Worm (Caenorhabditis elegans): Measurements from ENCODE around the gene cdk-11.2.

The cdk-11.2 gene

ce11 chrX:10435492-10435939 is 16.0 kb upstream of the cdk-11.2 start:
- TF ChIP-seq fos-1 (tag; optimal IDR thresholded peaks at IDR 0.05) (no peak), mdl-1 (tag; optimal IDR thresholded peaks at IDR 0.05) (peak; percentile 58), hmg-11 (tag; optimal IDR thresholded peaks at IDR 0.05) (peak; percentile 81), nhr-28 (tag; optimal IDR thresholded peaks at IDR 0.05) (no peak), nhr-25 (tag; optimal IDR thresholded peaks at IDR 0.05) (no peak), nhr-237 (tag; optimal IDR thresholded peaks at IDR 0.05) (no peak), elt-2 (tag; optimal IDR thresholded peaks at IDR 0.05) (no peak), nhr-76 (tag; optimal IDR thresholded peaks at IDR 0.05) (no peak), nhr-77 (tag; optimal IDR thresholded peaks at IDR 0.05) (no peak), jun-1 (tag; optimal IDR thresholded peaks at IDR 0.05) (no peak), fkh-2 (tag; optimal IDR thresholded peaks at IDR 0.05) (no peak), fkh-10 (GFP tag; optimal IDR thresholded peaks at IDR 0.05) (peak; percentile 97), ztf-11 (tag; optimal IDR thresholded peaks at IDR 0.05) (no peak), ceh-28 (tag; optimal IDR thresholded peaks at IDR 0.05) (peak; percentile 63), unc-39 (tag; optimal IDR thresholded peaks at IDR 0.05) (no peak), ceh-82 (tag; optimal IDR thresholded peaks at IDR 0.05) (peak; percentile 56), ama-1 (optimal IDR thresholded peaks at IDR 0.05) (no peak), lsy-12 (tag; optimal IDR thresholded peaks at IDR 0.05) (no peak), mml-1 (tag; optimal IDR thresholded peaks at IDR 0.05) (no peak), aly-2 (tag; optimal IDR thresholded peaks at IDR 0.05) (no peak), tbx-2 (tag; optimal IDR thresholded peaks at IDR 0.05) (peak; percentile 82), zag-1 (tag; optimal IDR thresholded peaks at IDR 0.05) (peak; percentile 79), nhr-12 (tag; optimal IDR thresholded peaks at IDR 0.05) (no peak), unc-62 (GFP tag; optimal IDR thresholded peaks at IDR 0.05) (peak; percentile 23), nhr-23 (tag; optimal IDR thresholded peaks at IDR 0.05) (no peak), ztf-4 (tag; optimal IDR thresholded peaks at IDR 0.05) (no peak), nhr-43 (tag; optimal IDR thresholded peaks at IDR 0.05; ENCODE audit: poor library complexity, severe bottlenecking) (no peak), daf-12 (tag; optimal IDR thresholded peaks at IDR 0.05) (no peak), lin-39 (tag; optimal IDR thresholded peaks at IDR 0.05) (peak; percentile 94), ZK546.5 (tag; optimal IDR thresholded peaks at IDR 0.05) (no peak), elt-1 (tag; optimal IDR thresholded peaks at IDR 0.05) (no peak), pha-4 (tag; optimal IDR thresholded peaks at IDR 0.05) (peak; percentile 26), ceh-16 (tag; optimal IDR thresholded peaks at IDR 0.05) (no peak), R02D3.7 (tag; optimal IDR thresholded peaks at IDR 0.05) (peak; percentile 4), nfya-1 (tag; optimal IDR thresholded peaks at IDR 0.05; ENCODE audit: insufficient read depth) (peak; percentile 86), nhr-67 (tag; optimal IDR thresholded peaks at IDR 0.05) (no peak), eor-1 (tag; optimal IDR thresholded peaks at IDR 0.05) (no peak), sea-2 (GFP tag; optimal IDR thresholded peaks at IDR 0.05) (no peak), pqm-1 (tag; optimal IDR thresholded peaks at IDR 0.05) (no peak), ceh-9 (tag; optimal IDR thresholded peaks at IDR 0.05) (no peak), egl-5 (tag; optimal IDR thresholded peaks at IDR 0.05) (peak; percentile 72), elt-3 (tag; optimal IDR thresholded peaks at IDR 0.05) (no peak), lin-15B (tag; optimal IDR thresholded peaks at IDR 0.05) (peak; percentile 40), egl-27 (tag; optimal IDR thresholded peaks at IDR 0.05) (no peak), snpc-4 (tag; optimal IDR thresholded peaks at IDR 0.05) (peak; percentile 30), skn-1 (tag; optimal IDR thresholded peaks at IDR 0.05) (no peak), nhr-11 (tag; optimal IDR thresholded peaks at IDR 0.05) (peak; percentile 83)

- TF ChIP-seq elt-3 (tag; optimal IDR thresholded peaks at IDR 0.05): no peak
- no peak for TF ChIP-seq fkh-10 (GFP tag; optimal IDR thresholded peaks at IDR 0.05)
- TF ChIP-seq pqm-1 (tag; optimal IDR thresholded peaks at IDR 0.05): no peak
- TF ChIP-seq nfya-1 (tag; optimal IDR thresholded peaks at IDR 0.05; ENCODE audit: insufficient read depth): peak; percentile 3
- TF ChIP-seq pha-4 (tag; optimal IDR thresholded peaks at IDR 0.05): no peak
Measured at ce11 chrX:10433863-10434262, 14.3 kb upstream of the cdk-11.2 start.

Data from whole organism, L3 larva.